Fruit fly (Drosophila melanogaster) whole organism, embryonic: ENCODE measurements around the gene Cnb.

Source experiments
- Aef1 ChIP-seq: fragments of 200-800 bp; sonication (Bioruptor generic); IDR thresholded peaks from 3 replicates; pipeline ENCODE4 v1.3.6; 2022; ENCODE audit warnings: missing biosample characterization, missing genetic modification characterization
- CG11085 ChIP-seq: fragments of 200-800 bp; sonication (Bioruptor generic); IDR thresholded peaks from 2 replicates; pipeline ENCODE4 v1.3.6; 2022; ENCODE audit warnings: missing biosample characterization, missing genetic modification characterization
- CG12236 ChIP-seq: fragments of 200-800 bp; sonication (Bioruptor generic); optimal IDR thresholded peaks from 2 replicates; lab custom pipeline; 2016; ENCODE audit warnings: missing biosample characterization, missing genetic modification characterization
- CG12299 ChIP-seq: fragments of 200-800 bp; sonication (Bioruptor generic); optimal IDR thresholded peaks from 2 replicates; lab custom pipeline; 2018; ENCODE audit warnings: missing biosample characterization, mild to moderate bottlenecking, missing genetic modification characterization
- CG14441 ChIP-seq: fragments of 200-800 bp; sonication (Bioruptor generic); IDR thresholded peaks from 2 replicates; pipeline ENCODE4 v1.3.6; 2022; ENCODE audit warnings: missing biosample characterization, missing genetic modification characterization
- CG14667 ChIP-seq: fragments of 200-800 bp; sonication (Bioruptor generic); IDR thresholded peaks from 2 replicates; pipeline ENCODE4 v1.3.6; 2022; ENCODE audit warnings: missing biosample characterization, missing genetic modification characterization
- CG16779 ChIP-seq: fragments of 200-800 bp; sonication (Bioruptor generic); IDR thresholded peaks from 2 replicates; pipeline ENCODE4 v1.3.6; 2022; ENCODE audit warnings: missing biosample characterization, missing genetic modification characterization
- CG2120 ChIP-seq: fragments of 200-800 bp; sonication (Bioruptor generic); optimal IDR thresholded peaks from 3 replicates; lab custom pipeline; 2016; ENCODE audit warnings: missing biosample characterization, missing genetic modification characterization
- CG31441 ChIP-seq: fragments of 200-800 bp; sonication (Bioruptor generic); IDR thresholded peaks from 2 replicates; pipeline ENCODE4 v1.3.6; 2022; ENCODE audit warnings: missing biosample characterization, missing genetic modification characterization
- CG34376 ChIP-seq: fragments of 200-800 bp; sonication (Bioruptor generic); optimal IDR thresholded peaks from 2 replicates; lab custom pipeline; 2018; ENCODE audit warnings: missing biosample characterization, mild to moderate bottlenecking, missing genetic modification characterization
- CG3847 ChIP-seq: fragments of 200-800 bp; sonication (Bioruptor generic); IDR thresholded peaks from 2 replicates; pipeline ENCODE4 v1.3.6; 2022; ENCODE audit warnings: missing biosample characterization, missing genetic modification characterization
- CG8290 ChIP-seq, 3 experiments: fragments of 200-800 bp; sonication (Bioruptor generic); optimal IDR thresholded peaks; 2 replicates each; lab custom pipeline; 2016 to 2019; ENCODE audit warnings: missing biosample characterization in 3 of 3, missing genetic modification characterization in 3 of 3, mild to moderate bottlenecking in 2 of 3, moderate library complexity in 1 of 3
- CG8478 ChIP-seq: fragments of >200 bp; optimal IDR thresholded peaks from 2 replicates; lab custom pipeline; 2018
- CG8944 ChIP-seq: fragments of 200-800 bp; sonication (Bioruptor generic); optimal IDR thresholded peaks from 3 replicates; lab custom pipeline; 2016; ENCODE audit warnings: missing biosample characterization, missing genetic modification characterization
- D ChIP-seq, 2 experiments: fragments of 200-800 bp in 1 of 2; fragments of >200 bp in 1 of 2; sonication (Bioruptor generic) in 1 of 2; optimal IDR thresholded peaks; 2 replicates in 1 of 2; 3 replicates in 1 of 2; lab custom pipeline; 2017; ENCODE audit warnings: mild to moderate bottlenecking in 1 of 2, missing biosample characterization in 1 of 2, missing genetic modification characterization in 1 of 2, missing genetic modification reagents in 1 of 2
- Dp ChIP-seq: fragments of 200-800 bp; sonication (Bioruptor generic); optimal IDR thresholded peaks from 2 replicates; lab custom pipeline; 2018; ENCODE audit warnings: missing biosample characterization, mild to moderate bottlenecking, missing genetic modification characterization, moderate library complexity
- Ets97D ChIP-seq: fragments of 200-800 bp; sonication (Bioruptor generic); optimal IDR thresholded peaks from 3 replicates; lab custom pipeline; 2016; ENCODE audit warnings: missing biosample characterization, missing genetic modification characterization
- HmgD ChIP-seq: fragments of 200-800 bp; sonication (Bioruptor generic); optimal IDR thresholded peaks from 3 replicates; lab custom pipeline; 2016; ENCODE audit warnings: missing biosample characterization, missing genetic modification characterization
- Hmr ChIP-seq: fragments of 200-800 bp; sonication (Bioruptor generic); optimal IDR thresholded peaks from 3 replicates; lab custom pipeline; 2017; ENCODE audit warnings: mild to moderate bottlenecking, missing biosample characterization, missing genetic modification reagents, missing genetic modification characterization
- Hr51 ChIP-seq, 2 experiments: fragments of 200-800 bp; sonication (Bioruptor generic); optimal IDR thresholded peaks; 2 replicates in 1 of 2; 3 replicates in 1 of 2; lab custom pipeline; 2016 to 2018; ENCODE audit warnings: missing biosample characterization in 2 of 2, missing genetic modification characterization in 2 of 2, mild to moderate bottlenecking in 1 of 2, moderate library complexity in 1 of 2
- Lhr ChIP-seq: fragments of 200-800 bp; sonication (Bioruptor generic); optimal IDR thresholded peaks from 3 replicates; lab custom pipeline; 2017; ENCODE audit warnings: mild to moderate bottlenecking, missing biosample characterization, missing genetic modification reagents, missing genetic modification characterization
- Mrtf ChIP-seq: fragments of 200-800 bp; sonication (Bioruptor generic); IDR thresholded peaks from 3 replicates; pipeline ENCODE4 v1.3.6; 2022; ENCODE audit warnings: missing biosample characterization, missing genetic modification characterization
- Opbp ChIP-seq: fragments of 200-800 bp; sonication (Bioruptor generic); IDR thresholded peaks from 3 replicates; pipeline ENCODE4 v1.3.6; 2022; ENCODE audit warnings: missing biosample characterization, missing genetic modification characterization; ENCODE audit not compliant: partially characterized antibody
- Optix ChIP-seq: fragments of 200-800 bp; sonication (Bioruptor generic); IDR thresholded peaks from 3 replicates; pipeline ENCODE4 v1.3.6; 2022; ENCODE audit warnings: missing biosample characterization, missing genetic modification characterization
- Ptx1 ChIP-seq: fragments of 200-800 bp; sonication (Bioruptor generic); IDR thresholded peaks from 2 replicates; pipeline ENCODE4 v1.3.6; 2022; ENCODE audit warnings: missing biosample characterization, missing genetic modification characterization
- Xbp1 ChIP-seq: fragments of 200-800 bp; sonication (Bioruptor generic); optimal IDR thresholded peaks from 3 replicates; lab custom pipeline; 2016; ENCODE audit warnings: missing biosample characterization, mild to moderate bottlenecking, missing genetic modification characterization
- ap ChIP-seq: fragments of 200-800 bp; sonication (Bioruptor generic); IDR thresholded peaks from 2 replicates; pipeline ENCODE4 v1.3.6; 2022; ENCODE audit warnings: missing biosample characterization, missing genetic modification characterization
- bab2 ChIP-seq: fragments of 200-800 bp; sonication (Bioruptor generic); optimal IDR thresholded peaks from 2 replicates; lab custom pipeline; 2016; ENCODE audit warnings: missing biosample characterization, missing genetic modification characterization
- bowl ChIP-seq: fragments of 200-800 bp; sonication (Bioruptor generic); IDR thresholded peaks from 2 replicates; pipeline ENCODE4 v1.3.6; 2022; ENCODE audit warnings: missing biosample characterization, missing genetic modification characterization
- cas ChIP-seq: fragments of 200-800 bp; sonication (Bioruptor generic); IDR thresholded peaks from 2 replicates; pipeline ENCODE4 v1.3.6; 2022; ENCODE audit warnings: missing biosample characterization, missing genetic modification characterization
- corto ChIP-seq: fragments of 200-800 bp; sonication (Bioruptor generic); optimal IDR thresholded peaks from 2 replicates; lab custom pipeline; 2016; ENCODE audit warnings: missing biosample characterization, mild to moderate bottlenecking, missing genetic modification characterization, moderate library complexity
- cwo ChIP-seq: fragments of 200-800 bp; sonication (Bioruptor generic); optimal IDR thresholded peaks from 3 replicates; lab custom pipeline; 2017; ENCODE audit warnings: missing biosample characterization, missing genetic modification characterization, mild to moderate bottlenecking, moderate library complexity, missing genetic modification reagents
- dimm ChIP-seq: fragments of 200-800 bp; sonication (Bioruptor generic); IDR thresholded peaks from 2 replicates; pipeline ENCODE4 v1.3.6; 2022; ENCODE audit warnings: missing biosample characterization, missing genetic modification characterization
- dmrt11E ChIP-seq: fragments of 200-800 bp; sonication (Bioruptor generic); optimal IDR thresholded peaks from 3 replicates; lab custom pipeline; 2018; ENCODE audit warnings: missing biosample characterization, mild to moderate bottlenecking, missing genetic modification characterization, moderate library complexity
- ewg ChIP-seq: fragments of 200-800 bp; sonication (Bioruptor generic); optimal IDR thresholded peaks from 3 replicates; lab custom pipeline; 2017; ENCODE audit warnings: mild to moderate bottlenecking, missing biosample characterization, missing genetic modification reagents, missing genetic modification characterization
- gro ChIP-seq: fragments of 200-800 bp; sonication (Bioruptor generic); optimal IDR thresholded peaks from 2 replicates; lab custom pipeline; 2016; ENCODE audit warnings: missing biosample characterization, missing genetic modification characterization
- gsb ChIP-seq: fragments of 200-800 bp; sonication (Bioruptor generic); IDR thresholded peaks from 2 replicates; pipeline ENCODE4 v1.3.6; 2022; ENCODE audit warnings: missing biosample characterization, missing genetic modification characterization
- hbn ChIP-seq: fragments of 200-800 bp; sonication (Bioruptor generic); IDR thresholded peaks from 2 replicates; pipeline ENCODE4 v1.3.6; 2022; ENCODE audit warnings: missing biosample characterization, missing genetic modification characterization; ENCODE audit not compliant: partially characterized antibody
- her ChIP-seq: fragments of 200-800 bp; sonication (Bioruptor generic); optimal IDR thresholded peaks from 2 replicates; lab custom pipeline; 2016; ENCODE audit warnings: missing biosample characterization, missing genetic modification characterization
- hth ChIP-seq: fragments of >200 bp; optimal IDR thresholded peaks from 2 replicates; lab custom pipeline; 2017; ENCODE audit warnings: inconsistent platforms
- inv ChIP-seq: fragments of 200-800 bp; sonication (Bioruptor generic); IDR thresholded peaks from 2 replicates; pipeline ENCODE4 v1.3.6; 2022; ENCODE audit warnings: missing biosample characterization, missing genetic modification characterization; ENCODE audit not compliant: partially characterized antibody
- lilli ChIP-seq: fragments of 200-800 bp; sonication (Bioruptor generic); optimal IDR thresholded peaks from 3 replicates; lab custom pipeline; 2016; ENCODE audit warnings: missing biosample characterization, missing genetic modification characterization
- nmo ChIP-seq: fragments of 200-800 bp; sonication (Bioruptor generic); optimal IDR thresholded peaks from 2 replicates; lab custom pipeline; 2018; ENCODE audit warnings: missing biosample characterization, mild to moderate bottlenecking, missing genetic modification characterization, moderate library complexity
- prd ChIP-seq, 3 experiments: fragments of >200 bp in 2 of 3; fragments of 200-800 bp in 1 of 3; sonication (Bioruptor generic) in 1 of 3; optimal IDR thresholded peaks in 2 of 3; IDR thresholded peaks in 1 of 3; 2 replicates in 2 of 3; 3 replicates in 1 of 3; pipeline versions ENCODE4 v1.3.6 to Lab custom; 2017 to 2022; ENCODE audit warnings: missing biosample characterization in 1 of 3, missing genetic modification characterization in 1 of 3
- pros ChIP-seq: fragments of 200-800 bp; sonication (Bioruptor generic); optimal IDR thresholded peaks from 3 replicates; lab custom pipeline; 2019; ENCODE audit warnings: missing biosample characterization, mild to moderate bottlenecking, missing genetic modification characterization, moderate library complexity
- sc ChIP-seq, 3 experiments: fragments of >200 bp in 2 of 3; fragments of 200-800 bp in 1 of 3; sonication (Bioruptor generic) in 1 of 3; optimal IDR thresholded peaks; 2 replicates in 2 of 3; 3 replicates in 1 of 3; lab custom pipeline; 2017; ENCODE audit warnings: mild to moderate bottlenecking in 1 of 3, missing biosample characterization in 1 of 3, missing genetic modification characterization in 1 of 3, missing genetic modification reagents in 1 of 3
- sna ChIP-seq: fragments of 200-800 bp; sonication (Bioruptor generic); IDR thresholded peaks from 2 replicates; pipeline ENCODE4 v1.3.6; 2022; ENCODE audit warnings: missing biosample characterization, missing genetic modification characterization; ENCODE audit not compliant: partially characterized antibody
- so ChIP-seq: fragments of 200-800 bp; sonication (Bioruptor generic); IDR thresholded peaks from 3 replicates; pipeline ENCODE4 v1.3.6; 2022; ENCODE audit warnings: missing biosample characterization, missing genetic modification characterization
- ssp ChIP-seq: fragments of 200-800 bp; sonication (Bioruptor generic); IDR thresholded peaks from 2 replicates; pipeline ENCODE4 v1.3.6; 2022; ENCODE audit warnings: missing biosample characterization, missing genetic modification characterization

Cnb gene

dm6 chr3L:1940843-1941418, 6.4 kb upstream of the Cnb start, which contains the start of gene Mfap1 (continued):
- no peak for TF ChIP-seq Lhr (GFP tag; lab: Kevin White, UChicago)
- TF ChIP-seq cas (GFP tag; lab: Robert Waterston, UW) = no peak
- no peak for TF ChIP-seq ewg (GFP tag; lab: Kevin White, UChicago)
- peak; percentile 83 for TF ChIP-seq Opbp (GFP tag; lab: Robert Waterston, UW)
- TF ChIP-seq pros (GFP tag; lab: Kevin White, UChicago) = no peak
- no peak for TF ChIP-seq dmrt11E (tag; lab: Kevin White, UChicago)
- TF ChIP-seq D (optimal IDR thresholded peaks at IDR 0.05; lab: Kevin White, UChicago) = no peak
- TF ChIP-seq D (GFP tag; optimal IDR thresholded peaks at IDR 0.05; lab: Kevin White, UChicago) = no peak
- no peak for TF ChIP-seq Hr51 (GFP tag; optimal IDR thresholded peaks at IDR 0.05; lab: Kevin White, UChicago)
- no peak for TF ChIP-seq her (GFP tag; lab: Kevin White, UChicago)
- peak; percentile 26 for TF ChIP-seq nmo (GFP tag; lab: Kevin White, UChicago)
- no peak for TF ChIP-seq Aef1 (GFP tag; lab: Robert Waterston, UW)
- TF ChIP-seq Ptx1 (GFP tag; lab: Robert Waterston, UW) = no peak; the same call in 1 of the 2 replicates
- TF ChIP-seq gro (GFP tag; lab: Kevin White, UChicago) = peak; percentile 5
- TF ChIP-seq sc (optimal IDR thresholded peaks at IDR 0.05; lab: Kevin White, UChicago) = no peak
- TF ChIP-seq sc (GFP tag; optimal IDR thresholded peaks at IDR 0.05; lab: Kevin White, UChicago) = no peak
- peak; percentile 96 for TF ChIP-seq Dp (GFP tag; lab: Kevin White, UChicago)
- TF ChIP-seq CG31441 = no peak
- no peak for TF ChIP-seq CG8478 (lab: Kevin White, UChicago)
- TF ChIP-seq CG14441 (GFP tag; lab: Robert Waterston, UW) = no peak
- TF ChIP-seq Xbp1 = no peak
- TF ChIP-seq CG8944 (GFP tag; lab: Kevin White, UChicago) = no peak
- peak; percentile 18 for TF ChIP-seq lilli (GFP tag; lab: Kevin White, UChicago)
- TF ChIP-seq CG11085 (GFP tag; lab: Robert Waterston, UW) = no peak
- TF ChIP-seq HmgD (GFP tag; lab: Kevin White, UChicago) = no peak
- no peak for TF ChIP-seq Hmr
- peak; percentile 22 for TF ChIP-seq Ets97D (GFP tag; lab: Kevin White, UChicago)
- 0 out of 2 replicates have a peak, but pooled peaks have one; percentile 15 for TF ChIP-seq sna (GFP tag; lab: Robert Waterston, UW)
- no peak for TF ChIP-seq CG16779 (GFP tag; lab: Robert Waterston, UW)
- TF ChIP-seq hth = no peak
- TF ChIP-seq inv (GFP tag; lab: Robert Waterston, UW) = peak; percentile 66; the same call in 1 of the 2 replicates
- TF ChIP-seq CG12236 (GFP tag; lab: Kevin White, UChicago) = no peak
- no peak for TF ChIP-seq CG14667 (GFP tag; lab: Robert Waterston, UW)
- no peak for TF ChIP-seq corto (GFP tag; lab: Kevin White, UChicago)
- TF ChIP-seq bowl (GFP tag; lab: Robert Waterston, UW) = no peak
- no peak for TF ChIP-seq ap (GFP tag; lab: Robert Waterston, UW)
- TF ChIP-seq CG2120 (GFP tag; lab: Kevin White, UChicago) = peak; percentile 6
- no peak for TF ChIP-seq so
- TF ChIP-seq Mrtf (GFP tag; lab: Robert Waterston, UW) = no peak
- TF ChIP-seq CG12299 (tag; lab: Kevin White, UChicago) = no peak
- no peak for TF ChIP-seq ssp (GFP tag; lab: Robert Waterston, UW)
- no peak for TF ChIP-seq CG8290 (GFP tag; optimal IDR thresholded peaks at IDR 0.05; lab: Kevin White, UChicago)
- no peak for TF ChIP-seq CG8290 (tag; optimal IDR thresholded peaks at IDR 0.05; lab: Kevin White, UChicago)
- no peak for TF ChIP-seq gsb
- peak; percentile 24; the same call in 1 of the 2 replicates for TF ChIP-seq CG3847 (GFP tag; lab: Robert Waterston, UW)
- TF ChIP-seq hbn (GFP tag; lab: Robert Waterston, UW) = peak; percentile 82
- TF ChIP-seq prd (optimal IDR thresholded peaks at IDR 0.05; lab: Kevin White, UChicago) = no peak
- no peak for TF ChIP-seq prd (GFP tag; IDR thresholded peaks at IDR 0.05; lab: Robert Waterston, UW)
- no peak for TF ChIP-seq Optix
- no peak for TF ChIP-seq cwo (GFP tag; lab: Kevin White, UChicago)
- TF ChIP-seq dimm (GFP tag; lab: Robert Waterston, UW) = no peak
- TF ChIP-seq bab2 (GFP tag; lab: Kevin White, UChicago) = no peak
- TF ChIP-seq CG34376 = no peak
